Fruit fly (Drosophila melanogaster): ENCODE measurements around the gene sstn.

sstn gene

dm6 chr3L:15104849-15105555, 10.5 kb upstream of the sstn start:
- TF ChIP-seq OdsH (GFP tag; optimal IDR thresholded peaks at IDR 0.05) = peak; percentile 95
- TF ChIP-seq CG10631 (GFP tag; optimal IDR thresholded peaks at IDR 0.05) = peak; percentile 91
- TF ChIP-seq CG3032 (tag; optimal IDR thresholded peaks at IDR 0.05) = peak; percentile 90
- peak; percentile 17 for TF ChIP-seq Hr38 (GFP tag; optimal IDR thresholded peaks at IDR 0.05)
- peak; percentile 78 to 90 for TF ChIP-seq salr (GFP tag; optimal IDR thresholded peaks at IDR 0.05)
- TF ChIP-seq CG6276 (GFP tag; optimal IDR thresholded peaks at IDR 0.05) = peak; percentile 87
- peak; percentile 92 for TF ChIP-seq Eip75B (GFP tag; optimal IDR thresholded peaks at IDR 0.05)
- peak; percentile 95 for TF ChIP-seq CG8119 (GFP tag; IDR thresholded peaks at IDR 0.05)
- TF ChIP-seq CG6163 (GFP tag; IDR thresholded peaks at IDR 0.05) = peak; percentile 84
- TF ChIP-seq CG11902 (GFP tag; optimal IDR thresholded peaks at IDR 0.05) = peak; percentile 91
- TF ChIP-seq CG8632 (GFP tag; optimal IDR thresholded peaks at IDR 0.05) = peak; percentile 89
- peak; percentile 81 for TF ChIP-seq CG11762 (GFP tag; optimal IDR thresholded peaks at IDR 0.05; ENCODE audit: insufficient read depth)
- peak; percentile 83 for TF ChIP-seq CG11294 (GFP tag; IDR thresholded peaks at IDR 0.05)
- TF ChIP-seq CG1621 (tag; optimal IDR thresholded peaks at IDR 0.05) = peak; percentile 85
- TF ChIP-seq vri (GFP tag; optimal IDR thresholded peaks at IDR 0.05) = peak; percentile 83
- TF ChIP-seq fkh (GFP tag; optimal IDR thresholded peaks at IDR 0.05) = no peak
- TF ChIP-seq dsx (GFP tag; optimal IDR thresholded peaks at IDR 0.05; ENCODE audit: poor library complexity, severe bottlenecking) = peak; percentile 87
- peak; percentile 95 for TF ChIP-seq Sox14 (GFP tag; optimal IDR thresholded peaks at IDR 0.05)
- peak; percentile 95 for TF ChIP-seq lz (GFP tag; optimal IDR thresholded peaks at IDR 0.05)
- TF ChIP-seq net (GFP tag; optimal IDR thresholded peaks at IDR 0.05) = peak; percentile 91
- TF ChIP-seq eg (GFP tag; IDR thresholded peaks at IDR 0.05) = peak; percentile 86
- peak; percentile 100 for TF ChIP-seq CG6854 (GFP tag; optimal IDR thresholded peaks at IDR 0.05)
- peak; percentile 73 for TF ChIP-seq CG7368 (GFP tag; optimal IDR thresholded peaks at IDR 0.05)
- peak; percentile 96 for TF ChIP-seq CG31627 (GFP tag; optimal IDR thresholded peaks at IDR 0.05)
- peak; percentile 93 for TF ChIP-seq topi (GFP tag; optimal IDR thresholded peaks at IDR 0.05)
- peak; percentile 92 for TF ChIP-seq CG34406 (GFP tag; optimal IDR thresholded peaks at IDR 0.05)
- TF ChIP-seq CG32006 (GFP tag; optimal IDR thresholded peaks at IDR 0.05) = peak; percentile 96
- peak; percentile 94 for TF ChIP-seq acj6 (GFP tag; optimal IDR thresholded peaks at IDR 0.05)
- peak; percentile 87 for TF ChIP-seq CG10669 (GFP tag; optimal IDR thresholded peaks at IDR 0.05)
- TF ChIP-seq fd59A (GFP tag; optimal IDR thresholded peaks at IDR 0.05) = peak; percentile 91
- peak; percentile 92 for TF ChIP-seq Smox (GFP tag; optimal IDR thresholded peaks at IDR 0.05)
- peak; percentile 96 for TF ChIP-seq svp (GFP tag)
- TF ChIP-seq Hr39 (GFP tag; optimal IDR thresholded peaks at IDR 0.05) = peak; percentile 95
- TF ChIP-seq CG9139 (GFP tag; optimal IDR thresholded peaks at IDR 0.05) = peak; percentile 65
- TF ChIP-seq cyc (GFP tag; optimal IDR thresholded peaks at IDR 0.05) = peak; percentile 92
- no peak for TF ChIP-seq Blimp-1 (GFP tag; optimal IDR thresholded peaks at IDR 0.05)
- TF ChIP-seq CG16779 (tag; optimal IDR thresholded peaks at IDR 0.05) = peak; percentile 85
- TF ChIP-seq achi (GFP tag; optimal IDR thresholded peaks at IDR 0.05) = peak; percentile 92
- TF ChIP-seq CG6808 (GFP tag; optimal IDR thresholded peaks at IDR 0.05) = peak; percentile 91
- peak; percentile 93 for TF ChIP-seq CG6792 (GFP tag; optimal IDR thresholded peaks at IDR 0.05)
- peak; percentile 95 for TF ChIP-seq Sox102F (GFP tag; optimal IDR thresholded peaks at IDR 0.05)
- TF ChIP-seq Eip78C (GFP tag) = peak; percentile 99
- peak; percentile 57 for TF ChIP-seq fd85E (GFP tag; optimal IDR thresholded peaks at IDR 0.05)
- peak; percentile 97 for TF ChIP-seq Hr4 (GFP tag; optimal IDR thresholded peaks at IDR 0.05)
- peak; percentile 79 for TF ChIP-seq Lpt (GFP tag; optimal IDR thresholded peaks at IDR 0.05)
- TF ChIP-seq esn (GFP tag; optimal IDR thresholded peaks at IDR 0.05) = peak; percentile 95
- TF ChIP-seq pdm3 (GFP tag; optimal IDR thresholded peaks at IDR 0.05) = peak; percentile 95
- peak; percentile 93 for TF ChIP-seq Sox15 (GFP tag; optimal IDR thresholded peaks at IDR 0.05)
- TF ChIP-seq Ets96B (tag; optimal IDR thresholded peaks at IDR 0.05) = peak; percentile 90
- peak; percentile 94 for TF ChIP-seq CG15336 (GFP tag; IDR thresholded peaks at IDR 0.05)
- TF ChIP-seq dac (GFP tag; optimal IDR thresholded peaks at IDR 0.05) = peak; percentile 87
